Worm (Caenorhabditis elegans) whole organism, L1 larva: ENCODE measurements around the gene Y37D8A.19.

Experiments used
- elt-3 ChIP-seq, 6 experiments: fragments of 150-350 bp in 1 of 6; sonication (generic microtip); optimal IDR thresholded peaks; 2 replicates each; lab custom pipeline; 2017 to 2018; ENCODE audit warnings: missing biosample characterization in 6 of 6, missing genetic modification characterization in 6 of 6, inconsistent platforms in 1 of 6
- pax-3 ChIP-seq: fragments of 200-800 bp; sonication (Bioruptor generic); optimal IDR thresholded peaks from 2 replicates; lab custom pipeline; 2018; ENCODE audit warnings: mild to moderate bottlenecking, missing genetic modification characterization, moderate library complexity, missing compliant biosample characterization

DNA sequence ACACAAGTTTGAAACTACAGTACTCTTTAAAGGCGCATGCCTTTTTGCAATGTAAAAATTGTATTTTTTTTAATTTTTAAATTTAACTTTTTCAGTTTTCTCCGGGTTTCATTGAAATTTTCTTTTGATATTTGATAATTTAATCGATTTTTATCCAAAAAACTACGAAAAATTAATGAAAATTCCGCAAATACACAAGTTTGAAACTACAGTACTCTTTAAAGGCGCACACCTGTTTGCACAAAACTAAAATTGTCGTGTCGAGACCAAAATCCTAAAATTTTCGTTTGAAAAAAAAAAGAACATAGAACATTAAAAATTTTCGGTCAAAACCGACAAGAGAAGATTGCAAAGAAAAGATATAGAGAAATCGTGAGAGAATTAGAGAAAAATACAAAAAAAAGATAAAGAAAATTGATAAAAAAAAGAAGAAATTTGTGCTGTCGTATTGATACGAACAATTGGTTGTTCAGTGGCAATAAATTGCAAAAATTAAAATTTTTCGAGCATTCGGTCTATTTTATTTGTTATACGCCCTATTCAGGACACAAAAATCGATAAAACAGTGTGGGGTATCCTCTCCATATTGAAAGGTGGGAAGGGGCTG lies 37.9 kb downstream of the Y37D8A.19 start:
- TF ChIP-seq pax-3 (tag; lab: Kevin White, UChicago) (no peak), elt-3 (tag; optimal IDR thresholded peaks at IDR 0.05; lab: Kevin White, UChicago) (no peak)
